Worm (Caenorhabditis elegans) whole organism, mixed stage, embryonic: ENCODE results near the gene dod-22.

Source experiments
- lin-13 ChIP-seq: fragments of 150-350 bp; optimal IDR thresholded peaks from 2 replicates; lab custom pipeline; 2014; ENCODE audit warnings: missing biosample characterization, missing genetic modification characterization
- nhr-237 ChIP-seq: fragments of 150-350 bp; optimal IDR thresholded peaks from 2 replicates; lab custom pipeline; 2014; ENCODE audit warnings: missing biosample characterization, missing genetic modification characterization
- pha-4 ChIP-seq: fragments of 150-350 bp; optimal IDR thresholded peaks from 2 replicates; lab custom pipeline; 2018; ENCODE audit warnings: missing biosample characterization, missing genetic modification reagents, missing genetic modification characterization
- unc-62 ChIP-seq: fragments of 150-350 bp; optimal IDR thresholded peaks from 2 replicates; lab custom pipeline; 2014; ENCODE audit warnings: missing biosample characterization, missing genetic modification reagents, missing genetic modification characterization

DNA sequence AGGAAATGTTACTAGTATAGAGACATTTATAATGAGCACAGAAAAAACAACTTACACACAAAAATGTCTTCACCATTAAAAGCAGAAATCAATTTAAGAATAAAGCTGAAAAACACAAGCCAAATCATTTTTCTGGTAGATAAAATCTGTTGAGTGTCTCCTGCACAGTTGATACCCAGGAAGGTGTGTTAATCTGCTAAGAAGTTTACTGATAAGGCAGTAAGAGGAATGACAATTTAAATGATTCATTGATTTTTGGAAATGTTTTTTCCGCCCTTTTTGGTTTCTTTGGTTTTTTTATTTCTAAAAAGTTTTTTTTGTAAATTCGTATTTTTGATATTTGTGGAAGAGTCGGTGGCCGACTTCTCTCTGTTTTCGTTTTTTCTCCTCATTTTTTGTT, 20.8 kb downstream of the dod-22 start, which contains the start of gene K10D11.3:
- TF ChIP-seq nhr-237 (no peak), pha-4 (tag; lab: Kevin White, UChicago) (no peak), unc-62 (GFP tag; lab: Kevin White, UChicago) (no peak), lin-13 (tag; lab: Kevin White, UChicago) (no peak)
